Fruit fly (Drosophila melanogaster): ENCODE results near the gene CG43391.

dm6 chr3L:11580919-11581318 is at the start of gene CG43391:
- TF ChIP-seq CG1620 (GFP tag; optimal IDR thresholded peaks at IDR 0.05) (no peak), bab1 (GFP tag; optimal IDR thresholded peaks at IDR 0.05) (no peak), cnc (optimal IDR thresholded peaks at IDR 0.05) (no peak)

Data from whole organism, adult.